Worm (Caenorhabditis elegans): Measurements from ENCODE around the gene unc-60.

Gene unc-60

DNA sequence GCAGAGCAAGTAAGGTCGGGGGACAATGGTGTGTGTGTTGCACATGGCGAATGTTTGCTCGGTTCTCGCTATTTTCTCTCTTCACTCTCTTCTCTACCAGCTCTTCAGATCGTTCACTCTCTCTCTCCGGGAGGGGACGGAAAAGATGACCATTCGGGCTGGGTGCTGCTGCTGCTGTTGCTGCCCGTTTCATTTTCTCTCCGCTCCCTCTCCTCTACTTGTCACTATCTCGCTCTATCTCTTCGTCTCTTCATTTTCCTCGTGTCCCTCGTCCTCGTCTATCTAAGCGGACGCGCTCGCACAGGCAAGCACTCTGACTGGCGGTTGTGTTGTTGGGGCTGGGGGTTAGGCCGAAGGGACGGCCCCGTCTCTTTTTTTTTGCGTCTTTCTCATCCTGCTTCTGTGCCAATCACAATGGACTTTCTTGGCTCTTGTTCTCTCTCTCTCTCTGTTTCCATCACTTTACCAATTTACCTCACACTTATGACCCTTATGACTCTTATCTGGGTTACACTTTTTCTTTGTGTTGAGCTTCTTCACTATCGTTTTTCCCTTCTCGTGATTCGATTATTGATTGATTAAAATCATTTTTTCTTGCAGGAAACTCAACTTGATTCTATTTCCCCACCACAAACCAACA is at the start of gene unc-60, which contains the start of gene F53E2.2:
unc-60 (plus strand) TSS at position 601 of the 640 bp plus-strand sequence.
F53E2.2 (plus strand) TSS at position 601 of the 640 bp plus-strand sequence.
- TF ChIP-seq ceh-34 (tag; optimal IDR thresholded peaks at IDR 0.05) (peak; percentile 89), sdc-2 (tag; optimal IDR thresholded peaks at IDR 0.05) (peak; percentile 40), rnt-1 (tag; optimal IDR thresholded peaks at IDR 0.05) (peak; percentile 59), pros-1 (tag; optimal IDR thresholded peaks at IDR 0.05) (peak; percentile 24), ztf-16 (tag; optimal IDR thresholded peaks at IDR 0.05) (peak; percentile 28), nfya-1 (tag; optimal IDR thresholded peaks at IDR 0.05) (peak; percentile 85), ceh-22 (tag; optimal IDR thresholded peaks at IDR 0.05) (peak; percentile 5), pag-3 (tag; optimal IDR thresholded peaks at IDR 0.05; ENCODE audit: borderline replicate concordance) (no peak), tbx-2 (tag; optimal IDR thresholded peaks at IDR 0.05) (peak; percentile 83), unc-42 (tag; optimal IDR thresholded peaks at IDR 0.05) (peak; percentile 69), ref-2 (tag; optimal IDR thresholded peaks at IDR 0.05) (peak; percentile 77), syd-9 (tag; optimal IDR thresholded peaks at IDR 0.05) (peak; percentile 64), pha-4 (tag; optimal IDR thresholded peaks at IDR 0.05) (no peak), hlh-8 (tag; optimal IDR thresholded peaks at IDR 0.05) (peak; percentile 16), lin-11 (tag; optimal IDR thresholded peaks at IDR 0.05) (peak; percentile 16), dve-1 (tag; optimal IDR thresholded peaks at IDR 0.05) (peak; percentile 12), ceh-18 (tag; optimal IDR thresholded peaks at IDR 0.05) (peak; percentile 78), unc-55 (GFP tag; optimal IDR thresholded peaks at IDR 0.05) (peak; percentile 90), elt-2 (tag; optimal IDR thresholded peaks at IDR 0.05) (peak; percentile 25), ets-4 (tag; optimal IDR thresholded peaks at IDR 0.05) (peak; percentile 39), fax-1 (tag; optimal IDR thresholded peaks at IDR 0.05) (peak; percentile 10), unc-3 (GFP tag; conservative IDR thresholded peaks at IDR 0.05) (no peak), unc-3 (tag; optimal IDR thresholded peaks at IDR 0.05) (no peak), pat-9 (tag; optimal IDR thresholded peaks at IDR 0.05) (no peak), C08G9.2 (tag; optimal IDR thresholded peaks at IDR 0.05) (peak; percentile 75), pqm-1 (tag; optimal IDR thresholded peaks at IDR 0.05) (peak; percentile 20), K09A11.1 (tag; optimal IDR thresholded peaks at IDR 0.05; ENCODE audit: insufficient read depth) (no peak), F13H6.1 (tag; optimal IDR thresholded peaks at IDR 0.05) (peak; percentile 72), odd-2 (tag; optimal IDR thresholded peaks at IDR 0.05) (no peak), ceh-2 (tag; optimal IDR thresholded peaks at IDR 0.05) (peak; percentile 42), ceh-9 (tag; optimal IDR thresholded peaks at IDR 0.05) (no peak), ceh-14 (tag; optimal IDR thresholded peaks at IDR 0.05) (peak; percentile 36), hlh-30 (tag; optimal IDR thresholded peaks at IDR 0.05; ENCODE audit: insufficient read depth) (peak; percentile 72), unc-86 (tag; optimal IDR thresholded peaks at IDR 0.05) (no peak), hlh-6 (tag; optimal IDR thresholded peaks at IDR 0.05) (peak; percentile 2), ceh-31 (tag; optimal IDR thresholded peaks at IDR 0.05) (peak; percentile 78), fkh-6 (tag; optimal IDR thresholded peaks at IDR 0.05) (peak; percentile 60), T23F11.4 (GFP tag; optimal IDR thresholded peaks at IDR 0.05) (no peak)

DNA sequence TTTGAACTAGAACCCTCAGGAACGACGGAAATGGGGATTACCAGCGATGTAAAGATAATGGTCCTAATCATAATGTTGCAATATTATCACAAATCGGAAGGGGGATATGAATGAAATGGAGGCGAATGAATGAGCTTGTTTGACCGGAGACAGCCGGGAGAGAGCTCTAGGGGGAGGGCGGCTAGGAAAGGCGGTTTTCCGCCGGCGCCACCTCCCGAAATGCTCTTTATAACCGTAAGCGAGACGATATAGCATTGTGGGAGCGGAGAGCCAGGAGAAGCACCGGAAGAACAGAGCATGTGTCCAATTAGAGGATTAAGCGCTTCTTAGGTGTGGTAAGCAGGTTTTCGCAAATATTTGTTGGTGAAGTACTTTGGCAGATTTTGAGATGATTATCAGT is 49.3 kb upstream of the unc-60 start, which contains the start of gene R12A1.3:
R12A1.3 (minus strand) TSS at position 200 of the 400 bp plus-strand sequence.
- peak; percentile 52 for TF ChIP-seq mec-3 (tag; optimal IDR thresholded peaks at IDR 0.05; ENCODE audit: borderline replicate concordance)
- TF ChIP-seq ref-2 (tag; optimal IDR thresholded peaks at IDR 0.05), result no peak

DNA sequence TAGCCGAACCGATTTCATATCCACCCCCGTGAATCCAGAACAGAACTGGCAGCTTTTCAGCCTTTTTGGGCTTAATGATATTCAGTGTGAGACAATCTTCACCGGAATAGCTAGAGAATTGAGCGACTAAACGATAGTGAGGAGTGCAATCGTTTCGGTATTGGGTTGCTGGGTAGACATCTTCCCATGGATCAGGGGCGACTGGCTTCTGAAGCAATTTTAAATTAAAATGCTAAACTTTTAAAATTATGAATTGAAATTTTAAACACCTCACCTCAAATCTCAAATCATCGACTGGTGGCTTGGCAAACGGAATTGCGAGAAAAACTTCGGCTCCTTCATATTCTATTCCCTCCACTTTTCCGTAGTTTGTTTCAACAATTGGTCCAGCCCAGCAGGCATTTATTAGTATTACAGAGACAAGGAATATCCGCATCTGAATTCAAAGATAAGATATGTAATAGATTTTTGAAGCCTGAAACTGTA is 43.1 kb upstream of the unc-60 start, which contains the start of gene ges-1:
ges-1 (minus strand) TSS at position 436 of the 486 bp plus-strand sequence.
- no peak for TF ChIP-seq hlh-8 (tag; optimal IDR thresholded peaks at IDR 0.05)
- TF ChIP-seq pqm-1 (tag; optimal IDR thresholded peaks at IDR 0.05), result no peak
- no peak for TF ChIP-seq hlh-13 (GFP tag; optimal IDR thresholded peaks at IDR 0.05)
- no peak for TF ChIP-seq odd-2 (tag; optimal IDR thresholded peaks at IDR 0.05)
- no peak for TF ChIP-seq ceh-30 (tag; optimal IDR thresholded peaks at IDR 0.05)
- no peak for TF ChIP-seq mec-3 (tag; optimal IDR thresholded peaks at IDR 0.05; ENCODE audit: borderline replicate concordance)
- TF ChIP-seq pha-4 (tag; optimal IDR thresholded peaks at IDR 0.05), result no peak
- TF ChIP-seq pag-3 (tag; optimal IDR thresholded peaks at IDR 0.05; ENCODE audit: borderline replicate concordance), result no peak
- TF ChIP-seq lin-11 (tag; optimal IDR thresholded peaks at IDR 0.05), result no peak
